Fruit fly (Drosophila melanogaster) whole organism, embryonic: ENCODE measurements around the gene CG11726.

Experiments
- Atf3 ChIP-seq: fragments of 200-800 bp; sonication (Bioruptor generic); optimal IDR thresholded peaks from 3 replicates; lab custom pipeline; 2016; ENCODE audit warnings: missing biosample characterization, missing genetic modification characterization
- Atf6 ChIP-seq: fragments of 200-800 bp; sonication (Bioruptor generic); IDR thresholded peaks from 2 replicates; pipeline ENCODE4 v1.3.6; 2022; ENCODE audit warnings: missing biosample characterization, missing genetic modification characterization
- Awh ChIP-seq: fragments of 200-800 bp; sonication (Bioruptor generic); IDR thresholded peaks from 2 replicates; pipeline ENCODE4, ENCODE4 v1.3.6; 2022; ENCODE audit warnings: missing biosample characterization, missing genetic modification characterization
- B-H2 ChIP-seq: fragments of 200-800 bp; sonication (Bioruptor generic); optimal IDR thresholded peaks from 2 replicates; lab custom pipeline; 2018; ENCODE audit warnings: missing biosample characterization, mild to moderate bottlenecking, missing genetic modification characterization
- BtbVII ChIP-seq: fragments of 200-800 bp; sonication (Bioruptor generic); optimal IDR thresholded peaks from 3 replicates; lab custom pipeline; 2017; ENCODE audit warnings: missing biosample characterization, mild to moderate bottlenecking, missing genetic modification characterization
- C15 ChIP-seq: fragments of 200-800 bp; sonication (Bioruptor generic); IDR thresholded peaks from 3 replicates; pipeline ENCODE4 v1.3.6; 2022; ENCODE audit warnings: missing biosample characterization, missing genetic modification characterization
- CG10274 ChIP-seq: fragments of 200-800 bp; sonication (Bioruptor generic); optimal IDR thresholded peaks from 3 replicates; lab custom pipeline; 2017; ENCODE audit warnings: missing biosample characterization, mild to moderate bottlenecking, missing genetic modification characterization
- CG10959 ChIP-seq: fragments of 200-800 bp; sonication (Bioruptor generic); IDR thresholded peaks from 2 replicates; pipeline ENCODE4 v1.3.6; 2022; ENCODE audit warnings: missing biosample characterization, missing genetic modification characterization
- CG11247 ChIP-seq: fragments of 200-800 bp; sonication (Bioruptor generic); IDR thresholded peaks from 2 replicates; pipeline ENCODE4 v1.3.6; 2022; ENCODE audit warnings: missing biosample characterization, missing genetic modification characterization
- CG12155 ChIP-seq: fragments of 200-800 bp; sonication (Bioruptor generic); optimal IDR thresholded peaks from 3 replicates; lab custom pipeline; 2016; ENCODE audit warnings: missing biosample characterization, missing genetic modification characterization
- CG13894 ChIP-seq: fragments of 200-800 bp; sonication (Bioruptor generic); optimal IDR thresholded peaks from 3 replicates; lab custom pipeline; 2018; ENCODE audit warnings: missing biosample characterization, mild to moderate bottlenecking, missing genetic modification characterization, moderate library complexity
- CG14710 ChIP-seq: fragments of 200-800 bp; sonication (Bioruptor generic); optimal IDR thresholded peaks from 3 replicates; lab custom pipeline; 2019; ENCODE audit warnings: missing biosample characterization, mild to moderate bottlenecking, missing genetic modification characterization, moderate library complexity
- CG15011 ChIP-seq: fragments of 200-800 bp; sonication (Bioruptor generic); optimal IDR thresholded peaks from 3 replicates; lab custom pipeline; 2018; ENCODE audit warnings: missing biosample characterization, mild to moderate bottlenecking, missing genetic modification characterization
- CG2889 ChIP-seq: fragments of 200-800 bp; sonication (Bioruptor generic); IDR thresholded peaks from 3 replicates; pipeline ENCODE4 v1.3.6; 2022; ENCODE audit warnings: missing biosample characterization, missing genetic modification characterization
- CG3163 ChIP-seq: fragments of 200-800 bp; sonication (Bioruptor generic); optimal IDR thresholded peaks from 3 replicates; lab custom pipeline; 2016; ENCODE audit warnings: missing biosample characterization, missing genetic modification characterization
- CG3281 ChIP-seq: fragments of 200-800 bp; sonication (Bioruptor generic); optimal IDR thresholded peaks from 3 replicates; lab custom pipeline; 2017; ENCODE audit warnings: missing biosample characterization, mild to moderate bottlenecking, missing genetic modification characterization
- CG4617 ChIP-seq: fragments of 200-800 bp; sonication (Bioruptor generic); optimal IDR thresholded peaks from 3 replicates; lab custom pipeline; 2016; ENCODE audit warnings: missing biosample characterization, missing genetic modification characterization, borderline replicate concordance
- CG4707 ChIP-seq: fragments of 200-800 bp; sonication (Bioruptor generic); optimal IDR thresholded peaks from 2 replicates; lab custom pipeline; 2018; ENCODE audit warnings: missing biosample characterization, mild to moderate bottlenecking, missing genetic modification characterization, moderate library complexity
- CG6175 ChIP-seq: fragments of 200-800 bp; sonication (Bioruptor generic); IDR thresholded peaks from 3 replicates; pipeline ENCODE4 v1.3.6; 2022; ENCODE audit warnings: missing biosample characterization, missing genetic modification characterization
- CG7357 ChIP-seq: fragments of 200-800 bp; sonication (Bioruptor generic); IDR thresholded peaks from 3 replicates; pipeline ENCODE4 v1.3.6; 2022; ENCODE audit warnings: missing biosample characterization, missing genetic modification characterization
- CG7556 ChIP-seq: fragments of 200-800 bp; sonication (Bioruptor generic); optimal IDR thresholded peaks from 2 replicates; lab custom pipeline; 2017; ENCODE audit warnings: missing biosample characterization, mild to moderate bottlenecking, missing genetic modification characterization
- CG9437 ChIP-seq: fragments of 200-800 bp; sonication (Bioruptor generic); optimal IDR thresholded peaks from 2 replicates; lab custom pipeline; 2018; ENCODE audit warnings: missing biosample characterization, mild to moderate bottlenecking, missing genetic modification characterization
- D19A ChIP-seq: fragments of 200-800 bp; optimal IDR thresholded peaks from 3 replicates; lab custom pipeline; 2019; ENCODE audit warnings: missing biosample characterization, mild to moderate bottlenecking, missing genetic modification characterization, moderate library complexity
- HLH3B ChIP-seq: fragments of 200-800 bp; sonication (Bioruptor generic); IDR thresholded peaks from 2 replicates; pipeline ENCODE4 v1.3.6; 2022; ENCODE audit warnings: missing biosample characterization, missing genetic modification characterization
- Max ChIP-seq: fragments of 200-800 bp; sonication (Bioruptor generic); optimal IDR thresholded peaks from 2 replicates; lab custom pipeline; 2016; ENCODE audit warnings: missing biosample characterization, mild to moderate bottlenecking, missing genetic modification characterization
- Meics ChIP-seq: fragments of 200-800 bp; sonication (Bioruptor generic); optimal IDR thresholded peaks from 2 replicates; lab custom pipeline; 2017; ENCODE audit warnings: missing biosample characterization, mild to moderate bottlenecking, missing genetic modification characterization
- Mes4 ChIP-seq: fragments of 200-800 bp; sonication (Bioruptor generic); optimal IDR thresholded peaks from 2 replicates; lab custom pipeline; 2016; ENCODE audit warnings: missing biosample characterization, missing genetic modification characterization
- NC2β ChIP-seq: fragments of 200-800 bp; sonication (Bioruptor generic); optimal IDR thresholded peaks from 2 replicates; lab custom pipeline; 2016; ENCODE audit warnings: missing biosample characterization, missing genetic modification characterization
- Rfx ChIP-seq: fragments of 200-800 bp; sonication (Bioruptor generic); IDR thresholded peaks from 2 replicates; pipeline ENCODE4 v1.3.6; 2022; ENCODE audit warnings: missing biosample characterization, missing genetic modification characterization
- Xrp1 ChIP-seq: fragments of 200-800 bp; sonication (Bioruptor generic); IDR thresholded peaks from 2 replicates; pipeline ENCODE4 v1.3.6; 2022; ENCODE audit warnings: missing biosample characterization, missing genetic modification characterization
- YL-1 ChIP-seq: fragments of 200-800 bp; sonication (Bioruptor generic); optimal IDR thresholded peaks from 3 replicates; lab custom pipeline; 2017; ENCODE audit warnings: missing biosample characterization, mild to moderate bottlenecking, missing genetic modification characterization
- bbx ChIP-seq: fragments of 200-800 bp; sonication (Bioruptor generic); IDR thresholded peaks from 2 replicates; pipeline ENCODE4 v1.3.6; 2022; ENCODE audit warnings: missing biosample characterization, missing genetic modification characterization; ENCODE audit not compliant: partially characterized antibody
- dm ChIP-seq: fragments of 200-800 bp; sonication (Bioruptor generic); optimal IDR thresholded peaks from 3 replicates; lab custom pipeline; 2016; ENCODE audit warnings: missing biosample characterization, missing genetic modification characterization
- dysf ChIP-seq: fragments of 200-800 bp; sonication (Bioruptor generic); IDR thresholded peaks from 3 replicates; pipeline ENCODE4 v1.3.6; 2022; ENCODE audit warnings: missing biosample characterization, missing genetic modification characterization
- ewg ChIP-seq: fragments of 200-800 bp; sonication (Bioruptor generic); optimal IDR thresholded peaks from 3 replicates; lab custom pipeline; 2017; ENCODE audit warnings: mild to moderate bottlenecking, missing biosample characterization, missing genetic modification reagents, missing genetic modification characterization
- gce ChIP-seq: fragments of 200-800 bp; sonication (Bioruptor generic); IDR thresholded peaks from 3 replicates; pipeline ENCODE4 v1.3.6; 2022; ENCODE audit warnings: missing biosample characterization, missing genetic modification characterization
- gem ChIP-seq: fragments of 200-800 bp; sonication (Bioruptor generic); optimal IDR thresholded peaks from 2 replicates; lab custom pipeline; 2019; ENCODE audit warnings: missing biosample characterization, mild to moderate bottlenecking, missing genetic modification characterization, moderate library complexity
- gsb-n ChIP-seq: fragments of 200-800 bp; sonication (Bioruptor generic); optimal IDR thresholded peaks from 3 replicates; lab custom pipeline; 2018; ENCODE audit warnings: missing biosample characterization, mild to moderate bottlenecking, missing genetic modification characterization
- h ChIP-seq: fragments of >200 bp; optimal IDR thresholded peaks from 2 replicates; lab custom pipeline; 2017
- ken ChIP-seq: fragments of 200-800 bp; sonication (Bioruptor generic); IDR thresholded peaks from 3 replicates; pipeline ENCODE4 v1.3.6; 2022; ENCODE audit warnings: missing biosample characterization, missing genetic modification characterization
- lola ChIP-seq, 3 experiments: fragments of >200 bp in 2 of 3; fragments of 200-800 bp in 1 of 3; sonication (Bioruptor generic) in 1 of 3; optimal IDR thresholded peaks; 2 replicates each; lab custom pipeline; 2017 to 2019; ENCODE audit warnings: missing biosample characterization in 3 of 3, missing genetic modification characterization in 3 of 3, mild to moderate bottlenecking in 1 of 3, moderate library complexity in 1 of 3
- nerfin-1 ChIP-seq: fragments of 200-800 bp; sonication (Bioruptor generic); optimal IDR thresholded peaks from 3 replicates; lab custom pipeline; 2019; ENCODE audit warnings: missing biosample characterization, mild to moderate bottlenecking, missing genetic modification characterization, moderate library complexity
- nom ChIP-seq: fragments of 200-800 bp; sonication (Bioruptor generic); optimal IDR thresholded peaks from 2 replicates; lab custom pipeline; 2017; ENCODE audit warnings: missing biosample characterization, missing genetic modification characterization, mild to moderate bottlenecking, moderate library complexity, missing genetic modification reagents
- oc ChIP-seq: fragments of 200-800 bp; sonication (Bioruptor generic); optimal IDR thresholded peaks from 2 replicates; lab custom pipeline; 2018; ENCODE audit warnings: missing biosample characterization, mild to moderate bottlenecking, missing genetic modification characterization, moderate library complexity
- peb ChIP-seq: fragments of 200-800 bp; sonication (Bioruptor generic); IDR thresholded peaks from 2 replicates; pipeline ENCODE4 v1.3.6; 2022; ENCODE audit warnings: missing biosample characterization, missing genetic modification characterization
- seq ChIP-seq: fragments of 200-800 bp; sonication (Bioruptor generic); IDR thresholded peaks from 2 replicates; pipeline ENCODE4 v1.3.6; 2022; ENCODE audit warnings: missing biosample characterization, missing genetic modification characterization
- slou ChIP-seq: fragments of 200-800 bp; sonication (Bioruptor generic); optimal IDR thresholded peaks from 3 replicates; lab custom pipeline; 2016; ENCODE audit warnings: missing biosample characterization, missing genetic modification characterization
- sug ChIP-seq: fragments of 200-800 bp; optimal IDR thresholded peaks from 2 replicates; lab custom pipeline; 2019; ENCODE audit warnings: missing biosample characterization, mild to moderate bottlenecking, missing genetic modification characterization, moderate library complexity
- zfh1 ChIP-seq: fragments of 200-800 bp; sonication (Bioruptor generic); IDR thresholded peaks from 3 replicates; pipeline ENCODE4 v1.3.6; 2022; ENCODE audit warnings: missing biosample characterization, missing genetic modification characterization

Gene CG11726

dm6 chr3L:11348971-11349907, 45.3 kb upstream of the CG11726 start (continued):
- TF ChIP-seq seq (GFP tag; lab: Robert Waterston, UW): peak; percentile 96
- no peak for TF ChIP-seq Atf3
- TF ChIP-seq CG4617: no peak
- TF ChIP-seq CG2889 (GFP tag; lab: Robert Waterston, UW): peak; percentile 79
- TF ChIP-seq dm (GFP tag; lab: Kevin White, UChicago): no peak
- peak; percentile 65; the same call in 1 of the 3 replicates for TF ChIP-seq CG6175 (GFP tag; lab: Robert Waterston, UW)
- TF ChIP-seq nerfin-1 (tag; lab: Kevin White, UChicago): peak; percentile 84
- peak; percentile 91 for TF ChIP-seq Rfx (GFP tag; lab: Robert Waterston, UW)
- TF ChIP-seq CG11247 (GFP tag; lab: Robert Waterston, UW): peak; percentile 82
- TF ChIP-seq nom (GFP tag; lab: Kevin White, UChicago): peak; percentile 50
- no peak for TF ChIP-seq bbx (GFP tag; lab: Robert Waterston, UW)
- peak; percentile 74 for TF ChIP-seq D19A (tag; lab: Kevin White, UChicago)
- TF ChIP-seq slou (GFP tag; lab: Kevin White, UChicago): peak; percentile 32
- peak; percentile 95 for TF ChIP-seq Atf6 (GFP tag; lab: Robert Waterston, UW)
- peak; percentile 89 for TF ChIP-seq Xrp1
- peak; percentile 85 for TF ChIP-seq Awh (GFP tag; lab: Robert Waterston, UW)
- TF ChIP-seq ken (GFP tag; lab: Robert Waterston, UW): peak; percentile 81
- TF ChIP-seq CG15011 (GFP tag; lab: Kevin White, UChicago): peak; percentile 65
- peak; percentile 31 for TF ChIP-seq Max
- peak; percentile 84 for TF ChIP-seq CG7357 (GFP tag; lab: Robert Waterston, UW)
- TF ChIP-seq CG12155: peak; percentile 61
- TF ChIP-seq CG10274: peak; percentile 58
- peak; percentile 59 for TF ChIP-seq YL-1 (GFP tag; lab: Kevin White, UChicago)
- peak; percentile 80 for TF ChIP-seq ewg (GFP tag; lab: Kevin White, UChicago)
- peak; percentile 88 for TF ChIP-seq zfh1 (GFP tag; lab: Robert Waterston, UW)
- TF ChIP-seq lola (GFP tag; optimal IDR thresholded peaks at IDR 0.05; lab: Kevin White, UChicago): peak in 1 of 3 experiments; percentile 80
- peak; percentile 58; the same call in 1 of the 3 replicates for TF ChIP-seq C15 (GFP tag; lab: Robert Waterston, UW)
- peak; percentile 57; the same call in 1 of the 2 replicates for TF ChIP-seq peb (GFP tag; lab: Robert Waterston, UW)
- TF ChIP-seq sug: peak; percentile 90
- peak; percentile 96 for TF ChIP-seq gem (tag; lab: Kevin White, UChicago)
- TF ChIP-seq CG4707 (GFP tag; lab: Kevin White, UChicago): peak; percentile 59
- peak; percentile 93 for TF ChIP-seq Meics
- TF ChIP-seq oc (tag; lab: Kevin White, UChicago): peak; percentile 94
- TF ChIP-seq B-H2 (GFP tag; lab: Kevin White, UChicago): peak; percentile 56
- no peak for TF ChIP-seq Mes4 (GFP tag; lab: Kevin White, UChicago)
- peak; percentile 92 for TF ChIP-seq CG3281 (GFP tag; lab: Kevin White, UChicago)
- no peak for TF ChIP-seq NC2β
- TF ChIP-seq h (lab: Kevin White, UChicago): no peak
- peak; percentile 90 for TF ChIP-seq BtbVII (GFP tag; lab: Kevin White, UChicago)
- TF ChIP-seq CG14710 (tag; lab: Kevin White, UChicago): peak; percentile 65
- TF ChIP-seq CG9437 (GFP tag; lab: Kevin White, UChicago): peak; percentile 85
- peak; percentile 92 for TF ChIP-seq HLH3B (GFP tag; lab: Robert Waterston, UW)
- peak; percentile 93 for TF ChIP-seq CG7556 (GFP tag; lab: Kevin White, UChicago)
- TF ChIP-seq CG13894 (tag; lab: Kevin White, UChicago): peak; percentile 95
- no peak; the same call in 1 of the 2 replicates for TF ChIP-seq CG10959 (GFP tag; lab: Robert Waterston, UW)
- TF ChIP-seq gsb-n (tag; lab: Kevin White, UChicago): peak; percentile 77
- peak; percentile 95 for TF ChIP-seq dysf (GFP tag; lab: Robert Waterston, UW)
- peak; percentile 70; the same call in 1 of the 3 replicates for TF ChIP-seq gce
- TF ChIP-seq CG3163 (GFP tag; lab: Kevin White, UChicago): no peak
